Worm (Caenorhabditis elegans): ENCODE measurements around the gene anat-1.

The anat-1 gene

DNA sequence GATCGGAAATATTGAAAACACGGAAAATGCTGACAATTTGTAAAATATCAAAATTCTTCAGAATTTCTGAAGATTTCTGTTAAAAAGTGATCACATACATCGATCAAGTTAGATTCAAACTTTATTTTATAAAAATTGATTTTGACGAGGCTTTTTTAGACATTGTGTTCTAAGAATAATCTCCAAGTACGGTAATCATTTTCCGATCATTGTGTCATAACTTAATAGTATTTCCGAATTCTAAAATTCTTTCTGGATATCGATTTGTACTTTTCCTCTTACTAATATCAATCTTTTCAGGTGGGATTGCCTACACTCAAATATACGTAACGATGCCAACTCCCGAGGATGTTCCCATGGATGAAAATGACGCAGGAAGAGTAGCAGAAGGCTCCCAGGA, 13.6 kb upstream of the anat-1 start, which contains the start of gene usp-4:
TSS of gene usp-4 (plus strand) at position 301 of the 400 bp plus-strand sequence.
- TF ChIP-seq egl-18 (GFP tag; IDR thresholded peaks at IDR 0.05), result no peak
- no peak for TF ChIP-seq mxl-1 (tag; optimal IDR thresholded peaks at IDR 0.05)

DNA sequence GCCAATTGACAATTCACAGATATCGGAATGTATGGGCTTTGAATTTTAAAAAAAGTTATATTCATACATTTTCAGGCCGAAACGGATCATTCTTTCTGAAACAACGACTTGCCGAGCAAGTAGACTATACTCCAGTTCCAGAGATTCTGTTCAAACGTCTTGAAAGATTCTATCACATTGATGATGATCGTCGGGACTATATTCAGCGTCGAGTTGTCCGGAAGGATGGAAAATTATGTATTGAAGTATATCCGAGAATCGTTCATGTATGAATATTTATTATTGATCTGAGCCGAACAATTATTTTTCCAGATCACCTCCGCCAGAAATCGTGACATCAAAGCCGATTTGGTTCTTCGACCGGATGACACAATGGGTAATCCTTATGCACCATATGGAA, 13.0 kb upstream of the anat-1 start:
- TF ChIP-seq mxl-1 (tag; optimal IDR thresholded peaks at IDR 0.05) (no peak), lsy-27 (tag; optimal IDR thresholded peaks at IDR 0.05; ENCODE audit: borderline replicate concordance, insufficient read depth) (no peak), F49E8.2 (tag; optimal IDR thresholded peaks at IDR 0.05; ENCODE audit: insufficient read depth) (no peak), snpc-1.3 (tag; optimal IDR thresholded peaks at IDR 0.05; ENCODE audit: insufficient read depth) (no peak), nhr-120 (GFP tag; IDR thresholded peaks at IDR 0.05) (no peak), nhr-90 (tag; optimal IDR thresholded peaks at IDR 0.05) (no peak), nhr-179 (tag; optimal IDR thresholded peaks at IDR 0.05) (no peak), madf-10 (tag; optimal IDR thresholded peaks at IDR 0.05) (no peak), B0336.3 (GFP tag; IDR thresholded peaks at IDR 0.05) (no peak), F55B11.4 (tag; optimal IDR thresholded peaks at IDR 0.05; ENCODE audit: borderline replicate concordance, insufficient read depth) (no peak), sdz-38 (tag; optimal IDR thresholded peaks at IDR 0.05) (no peak), madf-3 (GFP tag; IDR thresholded peaks at IDR 0.05) (no peak), ceh-40 (GFP tag; IDR thresholded peaks at IDR 0.05) (no peak), hmg-20 (GFP tag; IDR thresholded peaks at IDR 0.05) (no peak), ceh-58 (GFP tag; IDR thresholded peaks at IDR 0.05) (no peak), ama-1 (optimal IDR thresholded peaks at IDR 0.05) (no peak), ama-1 (GFP tag; optimal IDR thresholded peaks at IDR 0.05) (no peak), him-1 (tag; optimal IDR thresholded peaks at IDR 0.05) (no peak), F10E7.11 (tag; optimal IDR thresholded peaks at IDR 0.05) (no peak), B0261.1 (tag; optimal IDR thresholded peaks at IDR 0.05) (no peak), sptf-2 (GFP tag; optimal IDR thresholded peaks at IDR 0.05) (no peak)

DNA sequence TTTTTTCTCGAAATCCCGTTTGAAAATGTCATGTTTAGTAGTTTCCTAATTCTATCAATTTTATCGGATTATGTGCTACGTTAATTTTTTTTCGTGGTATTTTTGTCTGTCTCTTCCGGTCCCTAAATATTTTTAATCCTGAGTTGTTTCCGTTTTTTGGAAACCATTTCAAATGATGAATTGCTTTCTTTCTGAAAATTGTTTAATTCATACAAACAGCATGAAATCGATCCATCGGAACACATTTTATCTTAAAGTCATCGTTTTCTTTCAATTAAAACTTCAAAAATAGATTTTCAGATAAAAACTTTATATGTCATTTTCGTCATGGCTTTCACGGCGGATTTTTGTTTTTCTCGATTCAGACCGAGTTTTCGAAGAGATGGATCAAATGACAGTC, 8.2 kb upstream of the anat-1 start, which contains the start of gene spd-3:
TSS of gene spd-3 (plus strand) at position 301 of the 400 bp plus-strand sequence.
- TF ChIP-seq athp-1 (tag; optimal IDR thresholded peaks at IDR 0.05) (no peak), mxl-1 (tag; optimal IDR thresholded peaks at IDR 0.05) (no peak), snpc-4 (GFP tag; optimal IDR thresholded peaks at IDR 0.05) (no peak), snpc-4 (tag; optimal IDR thresholded peaks at IDR 0.05) (peak in 1 of 4 experiments; percentile 40), fkh-3 (tag; optimal IDR thresholded peaks at IDR 0.05) (no peak), D2030.7 (GFP tag; IDR thresholded peaks at IDR 0.05) (no peak), Y67H2A.10 (GFP tag; conservative IDR thresholded peaks at IDR 0.05) (no peak), ztf-28 (GFP tag; IDR thresholded peaks at IDR 0.05) (no peak), Y53F4B.3 (GFP tag; IDR thresholded peaks at IDR 0.05) (no peak), snpc-3.4 (tag; optimal IDR thresholded peaks at IDR 0.05) (peak; percentile 12), snpc-1.1 (tag; optimal IDR thresholded peaks at IDR 0.05; ENCODE audit: insufficient read depth) (no peak), ets-4 (GFP tag; optimal IDR thresholded peaks at IDR 0.05) (no peak), hmg-1.2 (GFP tag; IDR thresholded peaks at IDR 0.05) (no peak)

DNA sequence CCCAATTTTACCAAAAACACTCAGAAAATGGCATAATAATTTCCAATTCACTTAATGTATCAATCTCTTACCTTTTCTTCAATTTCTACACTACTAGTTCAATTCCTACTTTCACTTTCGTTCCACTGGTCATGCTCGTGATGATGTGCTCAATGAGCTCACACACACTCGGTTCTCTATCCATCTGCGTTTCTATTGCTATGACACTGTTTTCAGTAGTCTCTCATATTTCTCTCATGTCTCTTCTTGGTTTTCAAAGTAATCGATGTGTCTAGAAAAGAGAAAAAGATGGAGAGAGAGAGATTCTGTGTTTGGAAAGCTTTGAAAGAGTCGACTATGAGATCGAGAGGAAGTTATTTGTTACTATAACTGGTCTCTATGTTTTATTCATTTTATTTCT, 3.4 kb upstream of the anat-1 start:
- TF ChIP-seq K12H6.12 (tag; optimal IDR thresholded peaks at IDR 0.05) (peak; percentile 24), attf-5 (GFP tag; optimal IDR thresholded peaks at IDR 0.05) (peak; percentile 3), hmg-1.2 (GFP tag; IDR thresholded peaks at IDR 0.05) (peak; percentile 90), let-607 (tag; optimal IDR thresholded peaks at IDR 0.05) (no peak), lin-40 (tag; optimal IDR thresholded peaks at IDR 0.05) (peak; percentile 36), nhr-80 (tag; optimal IDR thresholded peaks at IDR 0.05) (peak; percentile 33), cebp-1 (GFP tag; IDR thresholded peaks at IDR 0.05) (no peak), cebp-1 (tag; optimal IDR thresholded peaks at IDR 0.05) (peak; percentile 56), lin-35 (GFP tag; optimal IDR thresholded peaks at IDR 0.05) (no peak)

All from whole organism, young adult.